Worm (Caenorhabditis elegans): ENCODE measurements around the gene C17F4.7.
A peak's percentile ranks its signal among the peaks of the same experiment; 100 is the strongest.

The C17F4.7 gene

DNA sequence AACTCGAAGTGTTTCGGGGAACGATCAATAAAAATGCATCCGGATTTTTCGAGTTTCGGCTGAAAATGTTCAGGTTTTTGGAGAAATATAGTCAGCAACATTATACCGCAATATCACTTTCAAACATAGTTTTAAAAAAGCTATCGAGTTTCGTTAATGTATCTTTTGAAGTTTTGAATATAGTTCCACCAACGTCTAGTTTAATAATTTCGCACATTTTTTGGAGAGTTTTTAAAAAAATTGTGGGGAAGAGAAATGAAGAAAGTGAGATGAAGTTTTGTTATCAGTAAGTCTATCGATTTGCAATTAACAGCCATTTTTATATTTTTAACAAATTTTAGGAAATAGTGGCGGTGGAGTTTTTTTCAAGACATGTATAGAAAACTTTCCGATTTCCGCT is 20.0 kb downstream of the C17F4.7 start, which contains the start of gene ZC239.17:
Gene ZC239.17, minus strand, starts transcription at position 101 of the 400 bp plus-strand sequence.
- TF ChIP-seq ZK546.5 (tag; optimal IDR thresholded peaks at IDR 0.05) (no peak), C34F6.9 (tag; optimal IDR thresholded peaks at IDR 0.05) (no peak), ztf-11 (tag; optimal IDR thresholded peaks at IDR 0.05) (no peak), zag-1 (tag; optimal IDR thresholded peaks at IDR 0.05) (no peak), lin-13 (GFP tag; optimal IDR thresholded peaks at IDR 0.05) (no peak), aly-2 (tag; optimal IDR thresholded peaks at IDR 0.05) (no peak), mbf-1 (tag; optimal IDR thresholded peaks at IDR 0.05) (no peak), ceh-16 (tag; optimal IDR thresholded peaks at IDR 0.05) (no peak), unc-62 (GFP tag; optimal IDR thresholded peaks at IDR 0.05) (no peak), ztf-1 (GFP tag; conservative IDR thresholded peaks at IDR 0.05) (no peak), ztf-4 (tag; optimal IDR thresholded peaks at IDR 0.05) (no peak), nhr-237 (tag; optimal IDR thresholded peaks at IDR 0.05) (no peak), lin-39 (tag; optimal IDR thresholded peaks at IDR 0.05) (no peak), sma-9 (GFP tag; optimal IDR thresholded peaks at IDR 0.05) (no peak), sma-9 (tag; optimal IDR thresholded peaks at IDR 0.05) (no peak), nhr-12 (tag; optimal IDR thresholded peaks at IDR 0.05) (no peak), unc-39 (tag; optimal IDR thresholded peaks at IDR 0.05) (no peak), peb-1 (tag; optimal IDR thresholded peaks at IDR 0.05) (no peak)

DNA sequence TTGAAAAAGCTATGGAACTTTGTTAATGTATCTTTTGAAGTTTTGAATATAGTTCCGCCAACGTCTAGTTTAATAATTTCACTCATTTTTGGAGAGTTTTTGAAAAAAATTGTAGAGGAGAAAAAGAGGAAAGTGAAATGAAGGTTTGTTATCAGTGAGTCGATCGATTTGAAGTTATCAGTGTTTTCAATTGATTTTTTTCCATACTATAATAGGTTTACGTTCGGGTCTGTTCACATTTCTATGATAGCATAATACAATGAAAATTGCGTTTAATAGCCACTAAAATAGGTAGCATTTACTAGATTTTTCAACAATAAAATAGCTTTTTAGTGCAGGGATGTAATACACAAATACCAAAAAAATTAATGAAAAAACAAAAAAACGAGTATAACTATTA is 20.6 kb downstream of the C17F4.7 start, which contains the start of gene ZC239.16:
Gene ZC239.16, minus strand, starts transcription at position 120 of the 400 bp plus-strand sequence.
- TF ChIP-seq C34F6.9 (tag; optimal IDR thresholded peaks at IDR 0.05) (no peak), fos-1 (tag; optimal IDR thresholded peaks at IDR 0.05) (peak; percentile 63), lsy-2 (tag; optimal IDR thresholded peaks at IDR 0.05) (no peak), mbf-1 (tag; optimal IDR thresholded peaks at IDR 0.05) (no peak), mdl-1 (tag; optimal IDR thresholded peaks at IDR 0.05) (no peak), Y55F3AM.14 (GFP tag; optimal IDR thresholded peaks at IDR 0.05) (no peak)

DNA sequence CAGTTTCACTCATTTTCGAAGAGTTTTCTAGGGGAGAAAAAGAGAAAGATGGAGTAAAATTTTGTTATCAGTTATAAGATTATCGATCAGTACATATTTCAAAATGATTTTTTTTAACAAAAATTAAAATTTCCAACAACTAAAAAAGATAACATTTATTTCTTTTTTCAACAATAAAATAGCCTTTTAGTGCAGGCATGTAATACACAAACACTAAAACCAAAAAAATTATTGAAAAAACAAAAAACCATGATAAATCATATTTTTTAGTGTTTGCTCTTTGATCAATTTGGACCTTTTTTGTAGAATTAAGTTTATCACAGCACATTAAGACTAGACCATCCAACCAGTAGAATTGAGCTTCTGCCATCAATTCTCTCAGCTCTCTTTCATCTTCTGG is 21.2 kb downstream of the C17F4.7 start, which contains the start of gene ZC239.15:
Gene ZC239.15, minus strand, starts transcription at position 101 of the 400 bp plus-strand sequence.
- TF ChIP-seq ztf-11 (tag; optimal IDR thresholded peaks at IDR 0.05) (no peak), ztf-1 (GFP tag; conservative IDR thresholded peaks at IDR 0.05) (no peak), nhr-129 (tag; optimal IDR thresholded peaks at IDR 0.05) (no peak), peb-1 (tag; optimal IDR thresholded peaks at IDR 0.05) (no peak), egl-27 (tag; optimal IDR thresholded peaks at IDR 0.05) (no peak), elt-3 (tag; optimal IDR thresholded peaks at IDR 0.05) (no peak), ztf-4 (tag; optimal IDR thresholded peaks at IDR 0.05) (no peak), nhr-11 (tag; optimal IDR thresholded peaks at IDR 0.05) (no peak), sem-4 (tag; optimal IDR thresholded peaks at IDR 0.05) (no peak), lsy-2 (tag; optimal IDR thresholded peaks at IDR 0.05) (no peak), aly-2 (tag; optimal IDR thresholded peaks at IDR 0.05) (no peak), R02D3.7 (tag; optimal IDR thresholded peaks at IDR 0.05) (no peak), skn-1 (tag; optimal IDR thresholded peaks at IDR 0.05) (no peak), dmd-4 (tag; optimal IDR thresholded peaks at IDR 0.05) (no peak), ceh-16 (tag; optimal IDR thresholded peaks at IDR 0.05) (no peak), snpc-4 (tag; optimal IDR thresholded peaks at IDR 0.05) (no peak), mbf-1 (tag; optimal IDR thresholded peaks at IDR 0.05) (no peak), C34F6.9 (tag; optimal IDR thresholded peaks at IDR 0.05) (no peak)

DNA sequence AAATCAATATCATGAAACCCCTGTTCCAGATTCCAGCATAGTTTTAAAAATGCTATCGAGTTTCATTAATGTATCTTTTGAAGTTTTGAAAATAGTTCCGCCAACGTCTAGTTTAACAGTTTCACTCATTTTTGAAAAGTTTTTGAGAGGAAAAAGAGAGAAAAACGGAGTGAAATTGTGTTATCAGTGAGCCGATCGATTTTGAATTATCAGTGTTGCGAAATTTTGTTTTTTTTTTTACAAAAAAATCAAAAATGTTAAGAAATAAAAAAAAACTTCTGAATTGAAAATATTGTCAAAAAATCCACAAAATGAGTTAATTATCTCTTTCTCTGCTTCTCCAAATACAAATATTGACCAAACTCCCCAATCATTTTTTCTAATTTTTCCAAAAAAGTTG is 23.1 kb downstream of the C17F4.7 start, which contains the start of gene ZC239.13:
Gene ZC239.13, minus strand, starts transcription at position 154 of the 400 bp plus-strand sequence.
- no peak for TF ChIP-seq elt-1 (tag; optimal IDR thresholded peaks at IDR 0.05)
- peak; percentile 5 for TF ChIP-seq fos-1 (tag; optimal IDR thresholded peaks at IDR 0.05)

DNA sequence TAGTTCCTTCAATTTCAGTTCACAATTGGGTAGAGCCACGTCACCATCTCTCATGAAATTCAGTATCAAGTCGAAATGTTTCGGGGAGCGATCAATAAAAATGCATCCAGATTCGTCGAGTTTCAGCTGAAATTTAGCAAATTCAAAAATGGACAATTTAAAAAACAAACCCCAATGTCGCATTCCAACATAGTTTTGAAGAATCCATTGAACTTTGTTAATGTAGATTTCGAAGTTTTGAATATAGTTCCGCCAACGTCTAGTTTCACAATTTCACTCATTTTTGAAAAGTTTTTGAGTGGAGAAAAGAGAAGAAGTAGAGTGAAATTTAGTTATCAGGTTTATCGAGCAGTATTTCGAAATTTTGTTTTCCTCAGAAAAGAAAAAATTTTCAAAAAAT is 24.1 kb downstream of the C17F4.7 start, which contains the start of gene ZC239.14:
Gene ZC239.14, minus strand, starts transcription at position 305 of the 400 bp plus-strand sequence.
- no peak for TF ChIP-seq C34F6.9 (tag; optimal IDR thresholded peaks at IDR 0.05)

DNA sequence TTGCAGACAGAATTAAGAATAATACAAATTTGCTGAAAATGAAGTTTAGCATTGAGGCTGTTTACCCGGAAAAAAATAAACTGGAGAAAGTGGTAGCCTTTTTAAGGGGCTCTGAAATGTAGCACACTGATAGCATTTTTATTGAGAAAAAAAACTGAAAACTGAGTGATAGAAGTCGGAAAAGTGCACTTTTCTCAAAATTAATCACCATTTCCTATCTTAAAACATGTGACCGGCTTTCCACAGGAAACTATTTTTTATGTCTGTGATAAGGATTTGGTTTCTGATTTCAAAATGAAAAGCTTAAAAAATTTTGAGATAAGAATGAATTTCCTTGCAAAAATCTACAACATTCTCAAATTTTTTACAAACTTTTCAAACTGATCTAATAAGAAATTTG is 25.1 kb downstream of the C17F4.7 start, which contains the start of gene ZC239.22:
Gene ZC239.22, minus strand, starts transcription at position 101 of the 400 bp plus-strand sequence.
- no peak for TF ChIP-seq unc-39 (tag; optimal IDR thresholded peaks at IDR 0.05)
- TF ChIP-seq sma-9 (GFP tag; optimal IDR thresholded peaks at IDR 0.05) = no peak
- no peak for TF ChIP-seq sma-9 (tag; optimal IDR thresholded peaks at IDR 0.05)
- TF ChIP-seq C34F6.9 (tag; optimal IDR thresholded peaks at IDR 0.05) = no peak
- TF ChIP-seq ceh-16 (tag; optimal IDR thresholded peaks at IDR 0.05) = no peak
- no peak for TF ChIP-seq crh-2 (tag; optimal IDR thresholded peaks at IDR 0.05)
- no peak for TF ChIP-seq nhr-77 (tag; optimal IDR thresholded peaks at IDR 0.05)
